Worm (Caenorhabditis elegans) whole organism, late embryonic: ENCODE data around the gene tlp-1.

ENCODE experiments used
- ama-1 ChIP-seq: fragments of 150-350 bp; optimal IDR thresholded peaks from 2 replicates; lab custom pipeline; 2014
- ceh-18 ChIP-seq: sonication (generic microtip); optimal IDR thresholded peaks from 2 replicates; lab custom pipeline; 2016; ENCODE audit warnings: missing genetic modification characterization, missing compliant biosample characterization
- ceh-2 ChIP-seq: sonication (generic microtip); optimal IDR thresholded peaks from 2 replicates; lab custom pipeline; 2016; ENCODE audit warnings: missing genotype, missing genetic modification characterization, missing compliant biosample characterization
- ceh-30 ChIP-seq: fragments of 150-350 bp; optimal IDR thresholded peaks from 2 replicates; lab custom pipeline; 2014; ENCODE audit warnings: missing biosample characterization, missing genetic modification characterization
- elt-4 ChIP-seq: sonication (generic microtip); optimal IDR thresholded peaks from 2 replicates; lab custom pipeline; 2016; ENCODE audit warnings: missing genetic modification characterization, missing compliant biosample characterization
- fkh-10 ChIP-seq: fragments of 150-350 bp; optimal IDR thresholded peaks from 2 replicates; lab custom pipeline; 2014; ENCODE audit warnings: missing biosample characterization, missing genetic modification reagents, missing genetic modification characterization
- lin-11 ChIP-seq: fragments of 200-800 bp; sonication (Bioruptor generic); optimal IDR thresholded peaks from 2 replicates; lab custom pipeline; 2018; ENCODE audit warnings: mild to moderate bottlenecking, missing genetic modification characterization, missing compliant biosample characterization
- nfya-1 ChIP-seq: sonication (generic microtip); optimal IDR thresholded peaks from 2 replicates; lab custom pipeline; 2017; ENCODE audit warnings: missing genetic modification characterization, mild to moderate bottlenecking, missing compliant biosample characterization, antibody characterized with exemption, moderate library complexity
- pha-4 ChIP-seq: fragments of 150-350 bp; optimal IDR thresholded peaks from 2 replicates; lab custom pipeline; 2018; ENCODE audit warnings: missing biosample characterization, missing genetic modification reagents, missing genetic modification characterization
- pqm-1 ChIP-seq: sonication (generic microtip); optimal IDR thresholded peaks from 2 replicates; lab custom pipeline; 2016; ENCODE audit warnings: missing genetic modification characterization, missing compliant biosample characterization
- sox-2 ChIP-seq: fragments of 200-800 bp; sonication (Bioruptor generic); IDR thresholded peaks from 2 replicates; pipeline ENCODE4 v1.3.6; 2022; ENCODE audit warnings: missing genetic modification reagents, missing genetic modification characterization, missing compliant biosample characterization
- tbx-2 ChIP-seq: sonication (generic microtip); optimal IDR thresholded peaks from 2 replicates; lab custom pipeline; 2016; ENCODE audit warnings: missing genetic modification characterization, missing compliant biosample characterization
- ttx-3 ChIP-seq: sonication (generic microtip); optimal IDR thresholded peaks from 2 replicates; lab custom pipeline; 2016; ENCODE audit warnings: missing genetic modification reagents, missing genetic modification characterization, missing compliant biosample characterization
- unc-55 ChIP-seq: sonication (generic microtip); optimal IDR thresholded peaks from 2 replicates; lab custom pipeline; 2017; ENCODE audit warnings: missing biosample characterization, missing genetic modification reagents, missing genetic modification characterization

DNA sequence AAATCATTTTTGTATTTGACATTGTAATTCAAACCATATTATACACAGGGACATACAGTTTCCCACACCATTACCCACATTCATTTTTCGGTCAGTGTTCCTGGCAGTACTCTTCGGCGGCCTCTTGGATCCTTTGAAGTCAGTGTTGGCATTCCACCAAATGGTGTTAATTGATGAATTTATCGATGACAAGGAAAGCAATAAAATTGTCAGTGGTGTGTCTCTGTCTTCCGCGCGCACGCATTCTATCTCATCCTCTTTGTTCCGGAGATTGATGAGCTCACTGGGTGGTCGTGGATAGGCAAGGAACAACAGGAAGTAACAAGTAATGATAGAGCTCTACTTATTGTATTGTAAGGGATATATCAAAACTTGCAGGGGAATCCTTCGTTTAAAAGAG is 6.5 kb upstream of the tlp-1 start:
- TF ChIP-seq fkh-10 (no peak), ceh-30 (tag; lab: Kevin White, UChicago) (no peak), sox-2 (GFP tag; lab: Robert Waterston, UW) (no peak), unc-55 (GFP tag; lab: Kevin White, UChicago) (peak; percentile 77), ama-1 (lab: Kevin White, UChicago) (no peak), ceh-2 (tag; lab: Kevin White, UChicago) (no peak), lin-11 (tag; lab: Kevin White, UChicago) (no peak), tbx-2 (tag; lab: Kevin White, UChicago) (no peak), ttx-3 (tag; lab: Kevin White, UChicago) (no peak), nfya-1 (tag; lab: Kevin White, UChicago) (no peak), pqm-1 (tag; lab: Kevin White, UChicago) (no peak), pha-4 (tag; lab: Kevin White, UChicago) (no peak), ceh-18 (tag; lab: Kevin White, UChicago) (no peak), elt-4 (no peak)
